Worm (Caenorhabditis elegans) whole organism, L4 larva: ENCODE results near the gene nhr-10.

Experiments
- Y75B8A.6 ChIP-seq: fragments of 200-800 bp; sonication (Bioruptor generic); IDR thresholded peaks from 2 replicates; pipeline ENCODE4 v1.3.6; 2022; ENCODE audit warnings: missing genetic modification reagents, missing genetic modification characterization, missing compliant biosample characterization
- ZK546.5 ChIP-seq, 2 experiments: sonication (generic microtip); optimal IDR thresholded peaks; 2 replicates each; lab custom pipeline; 2017; ENCODE audit warnings: missing biosample characterization in 2 of 2, missing genetic modification characterization in 2 of 2
- aly-2 ChIP-seq: sonication (generic microtip); optimal IDR thresholded peaks from 2 replicates; lab custom pipeline; 2018; ENCODE audit warnings: missing biosample characterization, missing genetic modification characterization
- ceh-82 ChIP-seq: sonication (generic microtip); optimal IDR thresholded peaks from 2 replicates; lab custom pipeline; 2017; ENCODE audit warnings: missing biosample characterization, missing genetic modification characterization
- duxl-1 ChIP-seq: sonication (generic microtip); optimal IDR thresholded peaks from 2 replicates; lab custom pipeline; 2016; ENCODE audit warnings: mild to moderate bottlenecking, missing genetic modification characterization, moderate library complexity, missing compliant biosample characterization; ENCODE audit not compliant: poor library complexity
- dve-1 ChIP-seq: sonication (generic microtip); optimal IDR thresholded peaks from 2 replicates; lab custom pipeline; 2017; ENCODE audit warnings: antibody characterized with exemption, mild to moderate bottlenecking, missing genetic modification characterization, missing compliant biosample characterization; ENCODE audit not compliant: insufficient read depth
- hlh-11 ChIP-seq: fragments of 200-800 bp; sonication (Bioruptor generic); optimal IDR thresholded peaks from 2 replicates; lab custom pipeline; 2018; ENCODE audit warnings: mild to moderate bottlenecking, missing genetic modification characterization, missing compliant biosample characterization
- jun-1 ChIP-seq: fragments of 150-350 bp; optimal IDR thresholded peaks from 2 replicates; lab custom pipeline; 2014; ENCODE audit warnings: missing biosample characterization, missing genetic modification reagents, missing genetic modification characterization
- lin-13 ChIP-seq: fragments of 150-350 bp; optimal IDR thresholded peaks from 2 replicates; lab custom pipeline; 2014; ENCODE audit warnings: missing biosample characterization, missing genetic modification reagents, missing genetic modification characterization
- lin-39 ChIP-seq: fragments of 150-350 bp; optimal IDR thresholded peaks from 2 replicates; lab custom pipeline; 2014; ENCODE audit warnings: missing biosample characterization, missing genetic modification reagents, missing genetic modification characterization
- nhr-76 ChIP-seq: fragments of 150-350 bp; optimal IDR thresholded peaks from 2 replicates; lab custom pipeline; 2014; ENCODE audit warnings: missing biosample characterization, missing genetic modification characterization
- spr-1 ChIP-seq: sonication (generic microtip); optimal IDR thresholded peaks from 2 replicates; lab custom pipeline; 2016; ENCODE audit warnings: mild to moderate bottlenecking, missing genetic modification characterization, missing compliant biosample characterization
- ztf-11 ChIP-seq: fragments of 150-350 bp; optimal IDR thresholded peaks from 2 replicates; lab custom pipeline; 2014; ENCODE audit warnings: missing biosample characterization, missing genetic modification characterization

DNA sequence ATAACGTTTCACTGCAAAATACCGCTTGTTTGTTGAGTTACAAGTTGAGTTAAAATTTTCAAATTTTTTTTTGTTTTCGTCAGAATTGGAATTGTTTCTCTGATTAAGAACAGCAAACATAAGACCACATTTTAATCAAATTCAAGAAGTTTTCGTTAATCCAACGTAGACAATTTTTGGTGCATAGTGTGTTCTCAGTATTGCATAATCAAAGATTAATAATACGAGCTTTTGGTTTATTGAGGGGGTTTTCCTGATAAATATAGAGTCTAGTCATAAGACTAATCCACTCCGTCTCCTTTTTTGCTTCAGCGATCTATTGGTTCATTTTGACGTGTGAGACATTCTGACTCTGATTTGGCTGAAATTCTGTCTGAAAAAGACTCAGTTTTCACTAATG, 20.1 kb downstream of the nhr-10 start, which contains the start of gene nhr-9:
- TF ChIP-seq ztf-11 (tag; lab: Kevin White, UChicago) (no peak), jun-1 (tag; lab: Kevin White, UChicago) (no peak), lin-13 (GFP tag; lab: Kevin White, UChicago) (no peak), Y75B8A.6 (GFP tag; lab: Robert Waterston, UW) (no peak), hlh-11 (no peak), lin-39 (tag; lab: Kevin White, UChicago) (no peak), aly-2 (no peak), duxl-1 (no peak), ZK546.5 (tag; optimal IDR thresholded peaks at IDR 0.05; lab: Kevin White, UChicago) (no peak), dve-1 (no peak), nhr-76 (no peak), ceh-82 (tag; lab: Kevin White, UChicago) (no peak), spr-1 (tag; lab: Kevin White, UChicago) (no peak)
